Worm (Caenorhabditis elegans): ENCODE measurements around the gene fbxc-27.

DNA sequence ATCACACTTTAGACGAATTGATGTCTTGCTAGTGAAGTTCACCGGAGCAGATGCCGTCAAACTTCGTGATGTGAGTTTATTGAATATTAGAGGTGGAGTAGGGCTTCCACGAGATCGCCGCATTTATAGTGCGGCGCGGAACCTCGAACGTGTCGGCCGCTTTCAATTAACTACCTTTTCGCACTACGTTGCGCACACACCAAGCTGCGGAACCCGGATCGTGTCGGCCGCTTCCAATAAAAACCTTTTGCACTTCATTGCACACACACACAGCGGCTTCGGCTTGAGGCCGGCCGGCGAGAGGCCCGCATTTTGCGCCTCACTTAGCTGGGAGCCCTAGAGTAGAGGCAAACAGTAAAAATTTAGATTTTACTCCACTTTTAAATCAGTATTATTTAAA is 4.2 kb upstream of the fbxc-27 start:
- no peak for TF ChIP-seq lsy-2 (tag; optimal IDR thresholded peaks at IDR 0.05)
- TF ChIP-seq pha-4 (tag; optimal IDR thresholded peaks at IDR 0.05): no peak
- TF ChIP-seq unc-62 (GFP tag; optimal IDR thresholded peaks at IDR 0.05): no peak
- TF ChIP-seq nhr-28 (tag; optimal IDR thresholded peaks at IDR 0.05): no peak
- TF ChIP-seq elt-3 (tag; optimal IDR thresholded peaks at IDR 0.05): no peak
- TF ChIP-seq nhr-12 (tag; optimal IDR thresholded peaks at IDR 0.05): no peak
- no peak for TF ChIP-seq nhr-237 (tag; optimal IDR thresholded peaks at IDR 0.05)
- TF ChIP-seq ztf-11 (tag; optimal IDR thresholded peaks at IDR 0.05): no peak
- no peak for TF ChIP-seq elt-1 (tag; optimal IDR thresholded peaks at IDR 0.05; ENCODE audit: borderline replicate concordance, insufficient read depth)
- no peak for TF ChIP-seq zip-8 (tag; optimal IDR thresholded peaks at IDR 0.05)

Measured in whole organism, mixed stage, embryonic.